Worm (Caenorhabditis elegans) whole organism, L4/young adult: ENCODE results near the gene nkb-2.

ENCODE experiments used
- W03F9.2 ChIP-seq: fragments of 150-350 bp; optimal IDR thresholded peaks from 2 replicates; lab custom pipeline; 2014; ENCODE audit warnings: missing biosample characterization, missing genetic modification characterization
- dao-5 ChIP-seq: sonication (generic microtip); optimal IDR thresholded peaks from 2 replicates; lab custom pipeline; 2016; ENCODE audit warnings: missing genotype, missing genetic modification characterization, moderate library complexity, missing compliant biosample characterization

ce11 chrIV:10638977-10639376 is 48.3 kb downstream of the nkb-2 start, which contains the start of gene F56C4.2:
- no peak for TF ChIP-seq dao-5 (tag; lab: Kevin White, UChicago)
- no peak for TF ChIP-seq W03F9.2 (tag; lab: Kevin White, UChicago)
